Worm (Caenorhabditis elegans): ENCODE measurements around the gene nnt-1.

The nnt-1 gene

ce11 chrX:6107962-6108361 is 14.1 kb upstream of the nnt-1 start:
- TF ChIP-seq T26A8.4 (GFP tag; IDR thresholded peaks at IDR 0.05), result no peak
- no peak for TF ChIP-seq arid-1 (GFP tag; conservative IDR thresholded peaks at IDR 0.05)
- TF ChIP-seq ceh-32 (tag; optimal IDR thresholded peaks at IDR 0.05; ENCODE audit: poor library complexity), result no peak
- peak in 1 of 2 experiments; percentile 93 for TF ChIP-seq unc-62 (GFP tag; optimal IDR thresholded peaks at IDR 0.05 in 1 of 2)
- TF ChIP-seq unc-62 (tag; optimal IDR thresholded peaks at IDR 0.05), result no peak
- TF ChIP-seq aha-1 (tag), result peak; percentile 31
- no peak for TF ChIP-seq nhr-77 (tag; optimal IDR thresholded peaks at IDR 0.05)
- TF ChIP-seq zfp-2 (tag; optimal IDR thresholded peaks at IDR 0.05), result no peak
- TF ChIP-seq zip-2 (tag; optimal IDR thresholded peaks at IDR 0.05), result no peak
- TF ChIP-seq dpl-1 (GFP tag; optimal IDR thresholded peaks at IDR 0.05), result no peak
- no peak for TF ChIP-seq Y105C5A.15 (GFP tag; IDR thresholded peaks at IDR 0.05)
- TF ChIP-seq tra-1 (GFP tag; IDR thresholded peaks at IDR 0.05), result no peak
- TF ChIP-seq duxl-1 (tag; optimal IDR thresholded peaks at IDR 0.05; ENCODE audit: poor library complexity), result no peak

- TF ChIP-seq lsy-2 (tag; optimal IDR thresholded peaks at IDR 0.05), result peak in 1 of 2 experiments; percentile 27
- TF ChIP-seq hlh-11 (tag; optimal IDR thresholded peaks at IDR 0.05), result peak; percentile 50
- no peak for TF ChIP-seq mdt-29 (GFP tag; IDR thresholded peaks at IDR 0.05)
- TF ChIP-seq mep-1 (tag; optimal IDR thresholded peaks at IDR 0.05), result no peak
- TF ChIP-seq daf-16 (GFP tag; optimal IDR thresholded peaks at IDR 0.05), result no peak
- TF ChIP-seq daf-16 (tag; optimal IDR thresholded peaks at IDR 0.05), result peak; percentile 45
- no peak for TF ChIP-seq daf-19 (GFP tag; conservative IDR thresholded peaks at IDR 0.05)
- no peak for TF ChIP-seq zfp-2 (tag; optimal IDR thresholded peaks at IDR 0.05)
- no peak for TF ChIP-seq Y5F2A.4 (GFP tag; optimal IDR thresholded peaks at IDR 0.05)
- TF ChIP-seq nhr-41 (GFP tag; IDR thresholded peaks at IDR 0.05), result no peak
- peak; percentile 83 for TF ChIP-seq nhr-28 (tag; optimal IDR thresholded peaks at IDR 0.05)
- peak; percentile 31; the same call in 1 of the 2 replicates for TF ChIP-seq dmd-6 (GFP tag; IDR thresholded peaks at IDR 0.05)
- TF ChIP-seq dve-1 (tag; optimal IDR thresholded peaks at IDR 0.05; ENCODE audit: insufficient read depth), result peak; percentile 56
These were observed 12.8 kb upstream of the nnt-1 start, which contains the start of gene kynu-1 for ce11 chrX:6109288-6109770. kynu-1 (minus strand) TSS chrX:6109338.

ce11 chrX:6112817-6113216 is 9.3 kb upstream of the nnt-1 start, which contains the start of gene prx-3:
prx-3 (minus strand) TSS chrX:6112917.
- TF ChIP-seq nhr-28 (tag; optimal IDR thresholded peaks at IDR 0.05) (peak; percentile 5), dve-1 (tag; optimal IDR thresholded peaks at IDR 0.05; ENCODE audit: insufficient read depth) (peak; percentile 37), lin-13 (GFP tag; optimal IDR thresholded peaks at IDR 0.05) (no peak), F10B5.3 (tag; optimal IDR thresholded peaks at IDR 0.05) (no peak), aly-2 (tag; optimal IDR thresholded peaks at IDR 0.05) (no peak), daf-16 (GFP tag; optimal IDR thresholded peaks at IDR 0.05) (no peak), daf-16 (tag; optimal IDR thresholded peaks at IDR 0.05) (peak; percentile 43), ces-1 (GFP tag; optimal IDR thresholded peaks at IDR 0.05) (no peak)

- TF ChIP-seq ama-1 (optimal IDR thresholded peaks at IDR 0.05) (no peak), sdz-12 (GFP tag; optimal IDR thresholded peaks at IDR 0.05) (no peak), attf-4 (tag; optimal IDR thresholded peaks at IDR 0.05) (no peak), unc-62 (GFP tag; optimal IDR thresholded peaks at IDR 0.05 in 1 of 2) (peak in 1 of 2 experiments; percentile 72), unc-62 (tag; optimal IDR thresholded peaks at IDR 0.05) (no peak), nhr-77 (tag; optimal IDR thresholded peaks at IDR 0.05) (no peak), zfp-3 (GFP tag; conservative IDR thresholded peaks at IDR 0.05) (no peak), spr-3 (GFP tag; optimal IDR thresholded peaks at IDR 0.05) (no peak)
These were observed 6.6 kb upstream of the nnt-1 start, which contains the start of gene C15H9.3 for ce11 chrX:6115502-6115901. C15H9.3 (plus strand) TSS chrX:6115802.

All from whole organism, L4 larva.